Fruit fly (Drosophila melanogaster): Measurements from ENCODE around the gene Prosbeta4.

Gene Prosbeta4

DNA sequence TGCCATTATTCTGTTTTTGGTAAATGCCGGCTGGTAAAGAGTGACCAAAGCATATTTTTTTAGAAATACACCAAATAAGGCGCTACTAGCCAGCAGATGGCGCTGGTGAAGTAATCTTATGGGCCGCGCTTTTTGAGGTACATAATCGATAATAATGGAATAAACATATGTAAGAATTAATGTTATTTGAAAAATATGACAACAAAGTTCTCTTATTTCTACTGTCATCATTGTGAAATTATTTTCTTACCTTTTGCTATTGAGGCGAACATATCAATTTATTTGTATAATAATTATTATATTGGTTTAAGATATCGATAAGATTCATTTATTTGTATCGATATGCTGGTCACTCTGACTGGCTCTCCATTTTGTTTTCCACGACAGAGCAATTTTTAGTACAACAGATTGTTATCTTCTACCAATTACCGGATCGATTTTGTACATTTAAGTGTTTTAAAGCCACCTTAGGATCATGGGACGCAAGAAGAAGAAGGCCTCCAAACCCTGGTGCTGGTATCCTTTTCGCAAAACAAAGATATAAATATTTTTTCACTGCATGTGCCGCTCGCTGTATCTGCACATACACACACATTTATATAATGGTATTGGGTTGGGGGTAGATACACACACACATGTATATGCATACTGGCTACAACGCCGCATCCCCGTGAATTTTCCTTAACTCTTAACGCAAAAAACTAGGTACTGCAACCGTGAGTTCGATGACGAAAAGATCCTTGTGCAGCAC, 11.3 kb upstream of the Prosbeta4 start, which contains the start of the genes LSm7 and BuGZ (continued):
- TF ChIP-seq Chrac-16 (GFP tag; optimal IDR thresholded peaks at IDR 0.05) (peak; percentile 20), CG4854 (GFP tag; optimal IDR thresholded peaks at IDR 0.05) (no peak), CG3163 (GFP tag; optimal IDR thresholded peaks at IDR 0.05) (no peak), CG2129 (GFP tag; IDR thresholded peaks at IDR 0.05; ENCODE audit: partially characterized antibody) (no peak), mam (GFP tag; optimal IDR thresholded peaks at IDR 0.05) (no peak), Blimp-1 (GFP tag; optimal IDR thresholded peaks at IDR 0.05) (no peak), dan (GFP tag; IDR thresholded peaks at IDR 0.05) (no peak), chm (GFP tag; IDR thresholded peaks at IDR 0.05) (no peak), sens-2 (GFP tag; IDR thresholded peaks at IDR 0.05) (no peak), fu2 (GFP tag; optimal IDR thresholded peaks at IDR 0.05) (no peak), br (optimal IDR thresholded peaks at IDR 0.05) (no peak), CG8924 (tag; optimal IDR thresholded peaks at IDR 0.05) (peak; percentile 63), CG17829 (tag; optimal IDR thresholded peaks at IDR 0.05) (peak; percentile 60), B-H2 (GFP tag; optimal IDR thresholded peaks at IDR 0.05) (no peak), CG5245 (GFP tag; optimal IDR thresholded peaks at IDR 0.05) (peak; percentile 17), CG10462 (GFP tag; optimal IDR thresholded peaks at IDR 0.05) (no peak), Bgb (GFP tag; IDR thresholded peaks at IDR 0.05; ENCODE audit: partially characterized antibody) (peak; percentile 43; the same call in 1 of the 2 replicates), lilli (GFP tag; optimal IDR thresholded peaks at IDR 0.05) (peak; percentile 8), CG12769 (tag; optimal IDR thresholded peaks at IDR 0.05) (no peak), CG10654 (GFP tag; optimal IDR thresholded peaks at IDR 0.05) (no peak), Gsc (GFP tag; IDR thresholded peaks at IDR 0.05) (no peak), sob (GFP tag; IDR thresholded peaks at IDR 0.05) (no peak), Asciz (GFP tag; optimal IDR thresholded peaks at IDR 0.05) (no peak), CG1233 (GFP tag; optimal IDR thresholded peaks at IDR 0.05) (peak; percentile 25), CG15011 (GFP tag; optimal IDR thresholded peaks at IDR 0.05) (no peak), CG9215 (GFP tag; IDR thresholded peaks at IDR 0.05) (no peak), Six4 (GFP tag; optimal IDR thresholded peaks at IDR 0.05) (no peak), org-1 (GFP tag; optimal IDR thresholded peaks at IDR 0.05) (no peak), tgo (GFP tag; IDR thresholded peaks at IDR 0.05) (no peak), Dfd (GFP tag; optimal IDR thresholded peaks at IDR 0.05) (no peak), cwo (GFP tag; optimal IDR thresholded peaks at IDR 0.05) (no peak), pzg (GFP tag; optimal IDR thresholded peaks at IDR 0.05) (peak; percentile 65), ham (GFP tag; IDR thresholded peaks at IDR 0.05) (no peak), run (tag; optimal IDR thresholded peaks at IDR 0.05) (no peak), CG10321 (GFP tag; IDR thresholded peaks at IDR 0.05) (no peak), gro (GFP tag; optimal IDR thresholded peaks at IDR 0.05) (no peak), salm (tag; optimal IDR thresholded peaks at IDR 0.05) (peak; percentile 3), GATAe (GFP tag; conservative IDR thresholded peaks at IDR 0.05) (no peak), CG8765 (GFP tag; IDR thresholded peaks at IDR 0.05) (no peak), jing (GFP tag; optimal IDR thresholded peaks at IDR 0.05) (no peak), Aef1 (GFP tag; IDR thresholded peaks at IDR 0.05) (no peak), fd96Cb (tag; optimal IDR thresholded peaks at IDR 0.05) (no peak), Sox102F (GFP tag; optimal IDR thresholded peaks at IDR 0.05) (no peak), ap (GFP tag; IDR thresholded peaks at IDR 0.05) (no peak), usp (GFP tag; optimal IDR thresholded peaks at IDR 0.05) (no peak), Xrp1 (GFP tag; IDR thresholded peaks at IDR 0.05) (peak; percentile 31; the same call in 1 of the 2 replicates), emc (GFP tag; optimal IDR thresholded peaks at IDR 0.05) (no peak), CG17361 (GFP tag; IDR thresholded peaks at IDR 0.05) (no peak; the same call in 1 of the 3 replicates), CG11560 (tag; IDR thresholded peaks at IDR 0.05) (peak; percentile 80; the same call in 2 of the 3 replicates), CG3281 (GFP tag; optimal IDR thresholded peaks at IDR 0.05) (no peak), crp (GFP tag; optimal IDR thresholded peaks at IDR 0.05) (peak in 1 of 2 experiments; percentile 39)

Data from whole organism, embryonic.